Worm (Caenorhabditis elegans) whole organism, midembryonic: ENCODE results near the gene C14E2.7.

Experiments
- T22C8.4 ChIP-seq: fragments of 200-800 bp; sonication (Bioruptor generic); IDR thresholded peaks from 2 replicates; pipeline ENCODE4 v1.3.6; 2022; ENCODE audit warnings: missing genetic modification characterization, missing compliant biosample characterization
- flt-1 ChIP-seq: fragments of 200-800 bp; sonication (Bioruptor generic); IDR thresholded peaks from 2 replicates; pipeline ENCODE4 v1.3.6; 2022; ENCODE audit warnings: missing genetic modification characterization, missing compliant biosample characterization
- med-1 ChIP-seq: sonication (generic microtip); optimal IDR thresholded peaks from 2 replicates; lab custom pipeline; 2017; ENCODE audit warnings: missing genetic modification characterization, mild to moderate bottlenecking, missing compliant biosample characterization, antibody characterized with exemption, missing genetic modification reagents; ENCODE audit not compliant: insufficient read depth
- tab-1 ChIP-seq: fragments of 200-800 bp; sonication (Bioruptor generic); IDR thresholded peaks from 2 replicates; pipeline ENCODE4 v1.3.6; 2022; ENCODE audit warnings: missing genetic modification characterization, missing compliant biosample characterization

DNA sequence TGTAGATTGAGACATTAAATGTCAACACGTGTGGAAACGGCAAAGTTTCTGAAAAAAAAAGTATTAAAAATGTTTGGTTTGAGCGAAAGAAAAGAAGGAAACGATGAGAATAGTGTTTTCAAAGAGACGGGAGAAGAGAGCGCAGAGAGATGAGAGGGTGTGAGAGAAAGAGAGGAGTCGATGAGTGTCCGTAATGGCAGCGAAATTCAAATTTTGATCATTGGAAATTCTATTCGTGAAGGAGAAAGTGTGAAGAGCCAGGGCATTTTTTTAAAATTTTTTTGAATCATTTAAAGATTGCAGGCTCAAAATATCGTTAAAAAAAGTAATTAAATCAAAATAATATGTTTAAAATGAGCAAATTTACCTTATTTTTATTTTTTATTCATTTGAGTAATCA is 29.3 kb downstream of the C14E2.7 start, which contains the start of gene T26C11.4:
- no peak for TF ChIP-seq T22C8.4 (GFP tag; lab: Robert Waterston, UW)
- TF ChIP-seq flt-1 (GFP tag; lab: Robert Waterston, UW): no peak
- no peak for TF ChIP-seq med-1
- TF ChIP-seq tab-1 (GFP tag; lab: Robert Waterston, UW): no peak
